Fruit fly (Drosophila melanogaster) whole organism, prepupa: ENCODE results near the gene E5.

Experiments used
- Blimp-1 ChIP-seq: fragments of 200-800 bp; sonication (Bioruptor generic); optimal IDR thresholded peaks from 3 replicates; lab custom pipeline; 2017; ENCODE audit warnings: missing biosample characterization, missing genetic modification characterization, mild to moderate bottlenecking, moderate library complexity, missing genetic modification reagents
- CG10669 ChIP-seq: fragments of 200-800 bp; sonication (Bioruptor generic); optimal IDR thresholded peaks from 3 replicates; lab custom pipeline; 2018; ENCODE audit warnings: missing biosample characterization, mild to moderate bottlenecking, missing genetic modification characterization, moderate library complexity
- CG11902 ChIP-seq: fragments of 200-800 bp; sonication (Bioruptor generic); optimal IDR thresholded peaks from 3 replicates; lab custom pipeline; 2016; ENCODE audit warnings: missing biosample characterization, missing genetic modification characterization
- CG15336 ChIP-seq: fragments of 200-800 bp; sonication (Bioruptor generic); IDR thresholded peaks from 2 replicates; pipeline ENCODE4 v1.3.6; 2022; ENCODE audit warnings: missing biosample characterization, missing genetic modification characterization
- CG1621 ChIP-seq: fragments of 200-800 bp; sonication (Bioruptor generic); optimal IDR thresholded peaks from 3 replicates; lab custom pipeline; 2018; ENCODE audit warnings: missing biosample characterization, mild to moderate bottlenecking, missing genetic modification characterization
- CG16779 ChIP-seq: fragments of 200-800 bp; sonication (Bioruptor generic); optimal IDR thresholded peaks from 3 replicates; lab custom pipeline; 2017; ENCODE audit warnings: missing biosample characterization, mild to moderate bottlenecking, missing genetic modification characterization
- CG3032 ChIP-seq: fragments of 200-800 bp; optimal IDR thresholded peaks from 2 replicates; lab custom pipeline; 2019; ENCODE audit warnings: missing biosample characterization, mild to moderate bottlenecking, missing genetic modification characterization, moderate library complexity
- CG31627 ChIP-seq: fragments of 200-800 bp; sonication (Bioruptor generic); optimal IDR thresholded peaks from 3 replicates; lab custom pipeline; 2016; ENCODE audit warnings: missing biosample characterization, missing genetic modification characterization
- CG32006 ChIP-seq: fragments of 200-800 bp; sonication (Bioruptor generic); optimal IDR thresholded peaks from 3 replicates; lab custom pipeline; 2017; ENCODE audit warnings: missing biosample characterization, mild to moderate bottlenecking, missing genetic modification characterization
- CG34406 ChIP-seq: fragments of 200-800 bp; sonication (Bioruptor generic); optimal IDR thresholded peaks from 3 replicates; lab custom pipeline; 2016; ENCODE audit warnings: missing biosample characterization, missing genetic modification characterization
- CG4318 ChIP-seq: fragments of 200-800 bp; sonication (Bioruptor generic); optimal IDR thresholded peaks from 3 replicates; lab custom pipeline; 2017; ENCODE audit warnings: missing biosample characterization, mild to moderate bottlenecking, missing genetic modification characterization
- CG6276 ChIP-seq: fragments of 200-800 bp; sonication (Bioruptor generic); optimal IDR thresholded peaks from 2 replicates; lab custom pipeline; 2017; ENCODE audit warnings: missing biosample characterization, mild to moderate bottlenecking, missing genetic modification characterization
- CG6792 ChIP-seq: fragments of 200-800 bp; sonication (Bioruptor generic); optimal IDR thresholded peaks from 3 replicates; lab custom pipeline; 2016; ENCODE audit warnings: missing biosample characterization, missing genetic modification characterization
- CG6854 ChIP-seq: fragments of 200-800 bp; sonication (Bioruptor generic); optimal IDR thresholded peaks from 2 replicates; lab custom pipeline; 2017; ENCODE audit warnings: missing biosample characterization, mild to moderate bottlenecking, missing genetic modification characterization
- CG7368 ChIP-seq: fragments of 200-800 bp; sonication (Bioruptor generic); optimal IDR thresholded peaks from 3 replicates; lab custom pipeline; 2016; ENCODE audit warnings: missing biosample characterization, missing genetic modification characterization
- CG8632 ChIP-seq: fragments of 200-800 bp; sonication (Bioruptor generic); optimal IDR thresholded peaks from 3 replicates; lab custom pipeline; 2016; ENCODE audit warnings: missing biosample characterization, missing genetic modification characterization
- Eip75B ChIP-seq: fragments of 200-800 bp; sonication (Bioruptor generic); optimal IDR thresholded peaks from 3 replicates; lab custom pipeline; 2016; ENCODE audit warnings: missing biosample characterization, missing genetic modification characterization
- Eip78C ChIP-seq: fragments of 200-800 bp; sonication (Bioruptor generic); peaks from one replicate; lab custom pipeline; 2016; ENCODE audit warnings: missing biosample characterization, missing genetic modification characterization
- Ets21C ChIP-seq: fragments of 200-800 bp; sonication (Bioruptor generic); optimal IDR thresholded peaks from 3 replicates; lab custom pipeline; 2016; ENCODE audit warnings: missing biosample characterization, missing genetic modification characterization
- Hr38 ChIP-seq: sonication (Bioruptor generic); optimal IDR thresholded peaks from 2 replicates; lab custom pipeline; 2016; ENCODE audit warnings: missing biosample characterization, missing genetic modification characterization
- Hr39 ChIP-seq: fragments of 200-800 bp; sonication (Bioruptor generic); optimal IDR thresholded peaks from 2 replicates; lab custom pipeline; 2016; ENCODE audit warnings: missing biosample characterization, missing genetic modification characterization
- Hr4 ChIP-seq: fragments of 200-800 bp; sonication (Bioruptor generic); optimal IDR thresholded peaks from 3 replicates; lab custom pipeline; 2016; ENCODE audit warnings: missing biosample characterization, missing genetic modification characterization
- Met ChIP-seq: fragments of 200-800 bp; sonication (Bioruptor generic); optimal IDR thresholded peaks from 3 replicates; lab custom pipeline; 2016; ENCODE audit warnings: missing biosample characterization, missing genetic modification characterization
- OdsH ChIP-seq: fragments of 200-800 bp; sonication (Bioruptor generic); optimal IDR thresholded peaks from 3 replicates; lab custom pipeline; 2016; ENCODE audit warnings: missing biosample characterization, missing genetic modification characterization
- Smox ChIP-seq: fragments of 200-800 bp; sonication (Bioruptor generic); optimal IDR thresholded peaks from 3 replicates; lab custom pipeline; 2016; ENCODE audit warnings: missing biosample characterization, missing genetic modification characterization
- Sox102F ChIP-seq: fragments of 200-800 bp; sonication (Bioruptor generic); optimal IDR thresholded peaks from 2 replicates; lab custom pipeline; 2016; ENCODE audit warnings: missing biosample characterization, mild to moderate bottlenecking, missing genetic modification characterization
- Sox14 ChIP-seq: fragments of 200-800 bp; sonication (Bioruptor generic); optimal IDR thresholded peaks from 3 replicates; lab custom pipeline; 2016; ENCODE audit warnings: missing biosample characterization, missing genetic modification characterization
- achi ChIP-seq: fragments of 200-800 bp; sonication (Bioruptor generic); optimal IDR thresholded peaks from 3 replicates; lab custom pipeline; 2016; ENCODE audit warnings: missing biosample characterization, missing genetic modification characterization
- acj6 ChIP-seq: fragments of 200-800 bp; sonication (Bioruptor generic); optimal IDR thresholded peaks from 3 replicates; lab custom pipeline; 2016; ENCODE audit warnings: missing biosample characterization, missing genetic modification characterization
- dsx ChIP-seq: fragments of 200-800 bp; optimal IDR thresholded peaks from 3 replicates; lab custom pipeline; 2019; ENCODE audit warnings: missing biosample characterization, mild to moderate bottlenecking, missing genetic modification characterization, moderate library complexity; ENCODE audit not compliant: poor library complexity, severe bottlenecking
- eg ChIP-seq: fragments of 200-800 bp; sonication (Bioruptor generic); IDR thresholded peaks from 3 replicates; pipeline ENCODE4 v1.3.6; 2022; ENCODE audit warnings: missing biosample characterization, missing genetic modification characterization
- fd85E ChIP-seq: fragments of 200-800 bp; sonication (Bioruptor generic); optimal IDR thresholded peaks from 3 replicates; lab custom pipeline; 2016; ENCODE audit warnings: missing biosample characterization, missing genetic modification characterization
- salr ChIP-seq, 2 experiments: fragments of 200-800 bp; sonication (Bioruptor generic); optimal IDR thresholded peaks; 3 replicates each; lab custom pipeline; 2016 to 2018; ENCODE audit warnings: missing biosample characterization in 2 of 2, missing genetic modification characterization in 2 of 2, mild to moderate bottlenecking in 1 of 2
- spab ChIP-seq: fragments of 200-800 bp; sonication (Bioruptor generic); optimal IDR thresholded peaks from 2 replicates; lab custom pipeline; 2017; ENCODE audit warnings: missing biosample characterization, mild to moderate bottlenecking, missing genetic modification characterization, missing genetic modification reagents
- svp ChIP-seq: fragments of 200-800 bp; sonication (Bioruptor generic); peaks from one replicate; lab custom pipeline; 2016; ENCODE audit warnings: missing biosample characterization, missing genetic modification characterization

Gene E5

dm6 chr3R:13901543-13901945, 26.8 kb upstream of the E5 start, which contains the start of gene ems (continued):
- TF ChIP-seq dsx (GFP tag; lab: Kevin White, UChicago) (peak; percentile 61), OdsH (GFP tag; lab: Kevin White, UChicago) (no peak), Eip75B (GFP tag; lab: Kevin White, UChicago) (peak; percentile 6), achi (GFP tag; lab: Kevin White, UChicago) (no peak), Smox (GFP tag; lab: Kevin White, UChicago) (no peak), Met (GFP tag; lab: Kevin White, UChicago) (peak; percentile 12), eg (0 out of 3 replicates have a peak, but pooled peaks have one; percentile 46), fd85E (no peak), CG1621 (tag; lab: Kevin White, UChicago) (peak; percentile 23), Sox14 (GFP tag; lab: Kevin White, UChicago) (no peak)
- TF ChIP-seq, all 60 proteins: peak for 11

dm6 chr3R:13899727-13900209, 25.1 kb upstream of the E5 start:
- no peak for TF ChIP-seq CG3032 (tag; lab: Kevin White, UChicago)
- TF ChIP-seq Met (GFP tag; lab: Kevin White, UChicago) = no peak
- no peak for TF ChIP-seq Blimp-1
- no peak for TF ChIP-seq achi (GFP tag; lab: Kevin White, UChicago)
- TF ChIP-seq spab (GFP tag; lab: Kevin White, UChicago) = no peak
- TF ChIP-seq svp (GFP tag; lab: Kevin White, UChicago) = no peak
- TF ChIP-seq Hr4 = no peak
- no peak for TF ChIP-seq CG34406 (GFP tag; lab: Kevin White, UChicago)
- no peak for TF ChIP-seq CG8632 (GFP tag; lab: Kevin White, UChicago)
- TF ChIP-seq CG6854 (GFP tag; lab: Kevin White, UChicago) = no peak
- TF ChIP-seq CG6276 (GFP tag; lab: Kevin White, UChicago) = no peak
- TF ChIP-seq Ets21C (GFP tag; lab: Kevin White, UChicago) = no peak
- TF ChIP-seq Smox (GFP tag; lab: Kevin White, UChicago) = no peak
- no peak for TF ChIP-seq dsx (GFP tag; lab: Kevin White, UChicago)
- no peak for TF ChIP-seq CG4318 (GFP tag; lab: Kevin White, UChicago)
- no peak for TF ChIP-seq Hr38
- TF ChIP-seq Hr39 (GFP tag; lab: Kevin White, UChicago) = no peak
- TF ChIP-seq Eip78C (GFP tag; lab: Kevin White, UChicago) = no peak
- no peak for TF ChIP-seq CG32006 (GFP tag; lab: Kevin White, UChicago)

dm6 chr3R:13896854-13897253, 22.1 kb upstream of the E5 start:
- no peak for TF ChIP-seq Sox102F (GFP tag; lab: Kevin White, UChicago)
- TF ChIP-seq CG8632 (GFP tag; lab: Kevin White, UChicago) = no peak
- no peak for TF ChIP-seq Eip75B (GFP tag; lab: Kevin White, UChicago)
- no peak for TF ChIP-seq acj6
- TF ChIP-seq CG1621 (tag; lab: Kevin White, UChicago) = no peak
- TF ChIP-seq CG6792 (GFP tag; lab: Kevin White, UChicago) = no peak
- no peak for TF ChIP-seq CG3032 (tag; lab: Kevin White, UChicago)
- no peak for TF ChIP-seq salr (GFP tag; optimal IDR thresholded peaks at IDR 0.05; lab: Kevin White, UChicago)
- no peak for TF ChIP-seq CG10669 (GFP tag; lab: Kevin White, UChicago)
- no peak for TF ChIP-seq CG6276 (GFP tag; lab: Kevin White, UChicago)
- no peak for TF ChIP-seq CG31627 (GFP tag; lab: Kevin White, UChicago)

dm6 chr3R:13895602-13896001, 20.9 kb upstream of the E5 start:
- TF ChIP-seq Eip78C (GFP tag; lab: Kevin White, UChicago) (no peak), CG7368 (GFP tag; lab: Kevin White, UChicago) (no peak), CG16779 (tag; lab: Kevin White, UChicago) (no peak), CG4318 (GFP tag; lab: Kevin White, UChicago) (no peak), Eip75B (GFP tag; lab: Kevin White, UChicago) (no peak), salr (GFP tag; optimal IDR thresholded peaks at IDR 0.05; lab: Kevin White, UChicago) (no peak), CG6276 (GFP tag; lab: Kevin White, UChicago) (no peak), fd85E (no peak), CG15336 (no peak), CG1621 (tag; lab: Kevin White, UChicago) (no peak), CG6792 (GFP tag; lab: Kevin White, UChicago) (no peak), CG34406 (GFP tag; lab: Kevin White, UChicago) (no peak), CG11902 (GFP tag; lab: Kevin White, UChicago) (no peak), Hr39 (GFP tag; lab: Kevin White, UChicago) (no peak)
